Worm (Caenorhabditis elegans): ENCODE results near the gene C02B4.3.

ce11 chrX:12700456-12700855 is 40.8 kb upstream of the C02B4.3 start, which contains the start of gene nhr-26:
- no peak for TF ChIP-seq ref-1 (GFP tag; conservative IDR thresholded peaks at IDR 0.05)
- no peak for TF ChIP-seq tab-1 (GFP tag; IDR thresholded peaks at IDR 0.05)
- no peak for TF ChIP-seq flt-1 (GFP tag; IDR thresholded peaks at IDR 0.05)
- TF ChIP-seq ztf-23 (GFP tag; IDR thresholded peaks at IDR 0.05), result no peak
- TF ChIP-seq ztf-29 (GFP tag; IDR thresholded peaks at IDR 0.05), result no peak
- no peak for TF ChIP-seq klf-2 (GFP tag; conservative IDR thresholded peaks at IDR 0.05)
- TF ChIP-seq med-1 (GFP tag; optimal IDR thresholded peaks at IDR 0.05; ENCODE audit: insufficient read depth), result no peak
- no peak for TF ChIP-seq cog-1 (tag; optimal IDR thresholded peaks at IDR 0.05)
